Worm (Caenorhabditis elegans) whole organism, young adult: Measurements from ENCODE around the gene ctr-9.

Experiments used
- C06A6.2 ChIP-seq: fragments of 200-800 bp; sonication (Bioruptor generic); conservative IDR thresholded peaks from 2 replicates; pipeline ENCODE4 v1.3.6; 2022; ENCODE audit warnings: missing genetic modification characterization, missing compliant biosample characterization
- D2030.7 ChIP-seq: fragments of 200-800 bp; sonication (Bioruptor generic); IDR thresholded peaks from 2 replicates; pipeline ENCODE4 v1.3.6; 2022; ENCODE audit warnings: missing genetic modification reagents, missing genetic modification characterization, missing compliant biosample characterization
- F37B4.10 ChIP-seq: fragments of 200-800 bp; sonication (Bioruptor generic); IDR thresholded peaks from 2 replicates; pipeline ENCODE4 v1.3.6; 2022; ENCODE audit warnings: missing genetic modification characterization, missing compliant biosample characterization
- F55B11.4 ChIP-seq: sonication (generic microtip); optimal IDR thresholded peaks from 2 replicates; lab custom pipeline; 2016; ENCODE audit warnings: missing compliant biosample characterization, missing genetic modification characterization, borderline replicate concordance; ENCODE audit not compliant: insufficient read depth
- F57C9.4 ChIP-seq: sonication (generic microtip); optimal IDR thresholded peaks from 2 replicates; lab custom pipeline; 2017; ENCODE audit warnings: mild to moderate bottlenecking, missing genetic modification characterization, missing compliant biosample characterization
- T26A5.8 ChIP-seq: sonication (generic microtip); optimal IDR thresholded peaks from 2 replicates; lab custom pipeline; 2016; ENCODE audit warnings: missing genetic modification characterization, missing compliant biosample characterization
- Y79H2A.3 ChIP-seq: fragments of 200-800 bp; sonication (Bioruptor generic); conservative IDR thresholded peaks from 2 replicates; pipeline ENCODE4 v1.3.6; 2022; ENCODE audit warnings: missing genetic modification reagents, missing genetic modification characterization, missing compliant biosample characterization
- attf-3 ChIP-seq: fragments of 200-800 bp; sonication (Bioruptor generic); conservative IDR thresholded peaks from 2 replicates; pipeline ENCODE4 v1.3.6; 2022; ENCODE audit warnings: missing genetic modification reagents, missing genetic modification characterization, missing compliant biosample characterization
- attf-5 ChIP-seq: fragments of 200-800 bp; sonication (Bioruptor generic); optimal IDR thresholded peaks from 2 replicates; lab custom pipeline; 2018; ENCODE audit warnings: mild to moderate bottlenecking, missing genetic modification characterization, missing compliant biosample characterization
- bed-2 ChIP-seq: fragments of 200-800 bp; sonication (Bioruptor generic); IDR thresholded peaks from 2 replicates; pipeline ENCODE4 v1.3.6; 2022; ENCODE audit warnings: missing genetic modification reagents, missing genetic modification characterization, missing compliant biosample characterization
- ccch-3 ChIP-seq: fragments of 200-800 bp; sonication (Bioruptor generic); optimal IDR thresholded peaks from 2 replicates; lab custom pipeline; 2018; ENCODE audit warnings: mild to moderate bottlenecking, missing genetic modification characterization, missing compliant biosample characterization
- cebp-1 ChIP-seq, 2 experiments: fragments of 200-800 bp in 1 of 2; sonication (Bioruptor generic) in 1 of 2; sonication (generic microtip) in 1 of 2; IDR thresholded peaks in 1 of 2; optimal IDR thresholded peaks in 1 of 2; 2 replicates each; pipeline versions ENCODE4 v1.3.6 to Lab custom; 2017 to 2022; ENCODE audit warnings: missing compliant biosample characterization in 2 of 2, missing genetic modification characterization in 2 of 2, mild to moderate bottlenecking in 1 of 2, missing genetic modification reagents in 1 of 2, moderate library complexity in 1 of 2
- ceh-79 ChIP-seq: sonication (generic microtip); optimal IDR thresholded peaks from 2 replicates; lab custom pipeline; 2017; ENCODE audit warnings: mild to moderate bottlenecking, missing genetic modification characterization, missing compliant biosample characterization
- ceh-91 ChIP-seq: fragments of 200-800 bp; sonication (Bioruptor generic); IDR thresholded peaks from 2 replicates; pipeline ENCODE4 v1.3.6; 2022; ENCODE audit warnings: missing genetic modification reagents, missing genetic modification characterization, missing compliant biosample characterization
- dpl-1 ChIP-seq: fragments of 150-350 bp; optimal IDR thresholded peaks from 2 replicates; lab custom pipeline; 2014; ENCODE audit warnings: missing biosample characterization, missing genetic modification reagents, missing genetic modification characterization
- efl-1 ChIP-seq: fragments of 150-350 bp; optimal IDR thresholded peaks from 2 replicates; lab custom pipeline; 2014; ENCODE audit warnings: missing biosample characterization, missing genetic modification reagents, missing genetic modification characterization
- egl-18 ChIP-seq: fragments of 200-800 bp; sonication (Bioruptor generic); IDR thresholded peaks from 2 replicates; pipeline ENCODE4 v1.3.6; 2022; ENCODE audit warnings: missing genetic modification reagents, missing genetic modification characterization, missing compliant biosample characterization
- egrh-3 ChIP-seq: fragments of 200-800 bp; sonication (Bioruptor generic); IDR thresholded peaks from 2 replicates; pipeline ENCODE4 v1.3.6; 2022; ENCODE audit warnings: missing genetic modification reagents, missing genetic modification characterization, missing compliant biosample characterization
- him-1 ChIP-seq: sonication (generic microtip); optimal IDR thresholded peaks from 2 replicates; lab custom pipeline; 2016; ENCODE audit warnings: missing genotype, missing genetic modification reagents, missing genetic modification characterization, missing compliant biosample characterization
- hlh-12 ChIP-seq: sonication (generic microtip); optimal IDR thresholded peaks from 2 replicates; lab custom pipeline; 2016; ENCODE audit warnings: missing genetic modification characterization, missing compliant biosample characterization
- hmg-1.2 ChIP-seq: fragments of 200-800 bp; sonication (Bioruptor generic); IDR thresholded peaks from 2 replicates; pipeline ENCODE4 v1.3.6; 2022; ENCODE audit warnings: missing genetic modification reagents, missing genetic modification characterization, missing compliant biosample characterization
- let-607 ChIP-seq, 2 experiments: fragments of 200-800 bp in 1 of 2; sonication (Bioruptor generic) in 1 of 2; sonication (generic microtip) in 1 of 2; optimal IDR thresholded peaks; 2 replicates each; lab custom pipeline; 2016 to 2018; ENCODE audit warnings: mild to moderate bottlenecking in 2 of 2, missing compliant biosample characterization in 2 of 2, missing genetic modification characterization in 2 of 2, moderate library complexity in 2 of 2, missing genotype in 1 of 2
- lir-1 ChIP-seq: fragments of 200-800 bp; sonication (Bioruptor generic); conservative IDR thresholded peaks from 2 replicates; pipeline ENCODE4 v1.3.6; 2022; ENCODE audit warnings: missing genetic modification reagents, missing genetic modification characterization, missing compliant biosample characterization
- lsl-1 ChIP-seq: fragments of 200-800 bp; sonication (Bioruptor generic); optimal IDR thresholded peaks from 2 replicates; lab custom pipeline; 2018; ENCODE audit warnings: mild to moderate bottlenecking, missing genetic modification characterization, moderate library complexity, missing compliant biosample characterization
- madf-3 ChIP-seq: fragments of 200-800 bp; sonication (Bioruptor generic); IDR thresholded peaks from 2 replicates; pipeline ENCODE4 v1.3.6; 2022; ENCODE audit warnings: missing genetic modification reagents, missing genetic modification characterization, missing compliant biosample characterization
- mcd-1 ChIP-seq: fragments of 200-800 bp; sonication (Bioruptor generic); IDR thresholded peaks from 2 replicates; pipeline ENCODE4 v1.3.6; 2022; ENCODE audit warnings: missing genetic modification reagents, missing genetic modification characterization, missing compliant biosample characterization
- nhr-80 ChIP-seq: sonication (generic microtip); optimal IDR thresholded peaks from 2 replicates; lab custom pipeline; 2016; ENCODE audit warnings: missing genetic modification characterization, missing compliant biosample characterization
- pha-4 ChIP-seq: fragments of 150-350 bp; sonication (generic microtip); optimal IDR thresholded peaks from 2 replicates; lab custom pipeline; 2014; ENCODE audit warnings: missing biosample characterization, missing genetic modification reagents, missing genetic modification characterization
- repo-1 ChIP-seq: sonication (generic microtip); optimal IDR thresholded peaks from 2 replicates; lab custom pipeline; 2017; ENCODE audit warnings: mild to moderate bottlenecking, missing genetic modification characterization, missing compliant biosample characterization
- snpc-1.3 ChIP-seq: sonication (generic microtip); optimal IDR thresholded peaks from 2 replicates; lab custom pipeline; 2017; ENCODE audit warnings: missing genetic modification characterization, mild to moderate bottlenecking, missing compliant biosample characterization, antibody characterized with exemption, moderate library complexity, missing genotype, missing genetic modification reagents; ENCODE audit not compliant: insufficient read depth
- ztf-26 ChIP-seq: sonication (generic microtip); optimal IDR thresholded peaks from 2 replicates; lab custom pipeline; 2017; ENCODE audit warnings: missing genetic modification characterization, missing compliant biosample characterization

ctr-9 gene

DNA sequence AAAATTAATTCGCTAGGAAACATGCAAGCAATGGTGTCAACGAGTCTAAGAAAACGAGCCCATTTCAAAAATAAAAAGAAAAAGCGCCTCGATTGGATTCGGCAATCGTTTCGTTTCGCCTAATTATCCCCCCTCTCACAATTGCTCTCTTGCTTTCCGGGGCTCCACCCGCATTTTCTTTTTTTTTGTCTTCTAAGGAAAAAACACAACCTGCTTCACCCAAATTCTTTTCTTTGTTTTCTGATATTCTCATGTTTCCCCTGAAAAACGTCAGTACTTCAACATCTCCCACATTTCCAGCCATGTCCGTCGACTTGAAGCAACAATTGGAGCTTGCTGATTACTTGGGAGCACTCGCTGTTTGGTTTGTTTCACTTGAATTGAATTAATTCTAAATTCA, 2.8 kb upstream of the ctr-9 start, which contains the start of gene nlp-36:
Gene nlp-36 (plus strand): TSS at position 301 of the 400 bp plus-strand sequence.
- TF ChIP-seq him-1 (tag; lab: Kevin White, UChicago) (peak; percentile 9), repo-1 (tag; lab: Kevin White, UChicago) (no peak)

DNA sequence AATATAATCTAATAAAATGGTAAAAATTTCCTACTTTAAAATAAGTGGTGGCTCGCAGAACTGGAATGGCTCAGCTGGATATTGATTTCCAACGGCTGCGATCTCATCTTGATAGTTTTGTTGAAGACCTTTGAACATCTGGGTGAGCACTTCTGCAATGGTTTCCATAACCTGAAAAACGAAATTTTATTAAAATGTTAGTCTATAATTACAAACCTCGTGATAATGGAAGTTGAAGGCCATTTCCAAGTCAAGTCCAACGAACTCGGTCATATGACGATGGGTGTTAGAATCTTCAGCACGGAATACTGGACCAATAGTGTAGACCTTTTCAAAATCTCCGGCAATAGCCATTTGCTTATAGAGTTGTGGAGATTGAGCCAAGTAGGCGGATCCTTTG, 1.4 kb upstream of the ctr-9 start:
- TF ChIP-seq ceh-79 (tag; lab: Kevin White, UChicago) (no peak), D2030.7 (GFP tag; lab: Robert Waterston, UW) (no peak), lsl-1 (GFP tag; lab: Kevin White, UChicago) (no peak)

DNA sequence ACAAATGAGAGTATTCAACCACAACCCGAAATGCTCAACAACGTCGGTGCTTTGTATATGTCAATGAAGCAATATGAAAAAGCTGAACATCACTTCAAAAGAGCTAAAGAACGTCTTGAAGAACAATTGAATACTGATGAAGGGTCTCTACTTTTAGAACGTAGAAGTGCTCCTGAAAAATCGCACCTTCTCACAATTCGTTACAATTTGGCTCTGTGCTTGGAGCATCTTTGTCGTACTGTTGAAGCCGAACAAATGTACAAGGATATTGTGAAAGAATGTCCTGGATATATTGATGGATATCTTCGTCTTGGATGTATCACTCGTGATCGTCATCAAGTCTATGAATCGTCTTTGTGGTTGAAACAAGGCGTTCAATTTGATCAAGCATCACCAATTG, 3.0 kb downstream of the ctr-9 start:
- no peak for TF ChIP-seq hlh-12 (tag; lab: Kevin White, UChicago)
- TF ChIP-seq ccch-3 (GFP tag; lab: Kevin White, UChicago) = no peak
- TF ChIP-seq egl-18 (GFP tag; lab: Robert Waterston, UW) = no peak
- no peak for TF ChIP-seq attf-3 (GFP tag; lab: Robert Waterston, UW)
- TF ChIP-seq Y79H2A.3 (GFP tag; lab: Robert Waterston, UW) = no peak
- TF ChIP-seq snpc-1.3 = no peak
- no peak for TF ChIP-seq F37B4.10
- TF ChIP-seq dpl-1 (GFP tag; lab: Kevin White, UChicago) = no peak
- TF ChIP-seq F57C9.4 (tag; lab: Kevin White, UChicago) = no peak
- TF ChIP-seq F55B11.4 (tag; lab: Kevin White, UChicago) = no peak
- no peak for TF ChIP-seq pha-4 (tag; lab: Kevin White, UChicago)

DNA sequence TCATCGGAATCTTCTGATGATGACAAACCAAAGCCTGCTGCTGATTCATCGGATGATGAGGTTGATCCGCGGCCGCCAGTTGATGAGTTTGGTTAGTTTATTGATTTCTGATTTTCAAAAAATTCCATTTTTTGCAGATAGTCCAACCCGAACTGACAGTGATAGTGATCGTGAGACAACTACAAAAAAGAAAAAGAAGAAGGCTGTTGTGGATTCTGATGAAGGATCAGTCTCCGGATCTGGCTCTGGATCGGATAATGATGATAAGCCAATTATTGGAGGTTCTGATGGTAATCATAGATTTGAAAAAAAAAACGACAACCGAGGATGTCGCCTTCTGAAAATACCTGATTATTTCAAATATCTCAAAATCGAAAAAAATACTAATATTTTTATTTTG, 4.9 kb downstream of the ctr-9 start:
- no peak for TF ChIP-seq bed-2 (GFP tag; lab: Robert Waterston, UW)
- no peak for TF ChIP-seq ztf-26
- no peak for TF ChIP-seq ceh-91 (GFP tag; lab: Robert Waterston, UW)
- no peak for TF ChIP-seq F55B11.4 (tag; lab: Kevin White, UChicago)
- no peak for TF ChIP-seq hlh-12 (tag; lab: Kevin White, UChicago)

DNA sequence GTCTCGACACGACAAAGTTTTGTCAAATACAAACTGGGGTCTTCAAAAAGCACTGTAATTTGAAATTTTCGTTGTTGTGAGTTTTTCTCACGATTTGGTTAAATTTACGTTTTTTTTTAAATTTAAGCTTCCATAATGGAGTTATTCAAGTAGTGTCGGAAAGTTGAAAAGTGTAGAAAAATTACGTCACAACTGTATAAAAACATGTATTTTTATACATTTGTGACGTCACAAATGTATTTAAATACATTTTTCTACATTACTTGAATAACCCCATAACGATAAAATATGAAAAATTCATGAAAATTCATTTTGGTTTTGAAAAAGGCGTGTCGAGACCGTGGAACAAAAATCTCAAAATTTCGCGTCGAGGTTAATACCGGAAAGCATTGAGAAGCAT, 6.2 kb downstream of the ctr-9 start:
- no peak for TF ChIP-seq T26A5.8 (tag; lab: Kevin White, UChicago)

DNA sequence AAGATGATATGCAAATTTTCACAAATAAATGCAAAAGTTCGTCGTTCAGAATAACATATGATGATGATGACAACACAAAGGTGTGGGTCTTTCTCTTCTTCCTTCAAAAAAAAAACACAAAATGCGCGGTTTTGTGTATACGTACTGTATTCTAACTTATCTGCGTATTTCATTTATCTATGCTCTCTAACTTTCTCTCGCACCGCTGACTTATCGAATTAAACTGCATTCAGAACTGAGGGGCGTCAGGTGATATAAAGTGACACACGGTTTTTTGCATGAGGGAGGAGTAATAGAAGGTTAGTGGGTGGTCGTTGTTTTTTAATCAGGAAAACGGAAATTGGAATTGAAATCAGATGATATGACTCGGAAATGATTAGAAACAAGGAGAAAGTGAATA, 9.1 kb downstream of the ctr-9 start, which contains the start of gene sod-4:
Gene sod-4 (minus strand): TSS at position 109 of the 400 bp plus-strand sequence.
- no peak for TF ChIP-seq efl-1 (GFP tag; lab: Kevin White, UChicago)
- no peak for TF ChIP-seq cebp-1 (GFP tag; IDR thresholded peaks at IDR 0.05; lab: Robert Waterston, UW)
- TF ChIP-seq cebp-1 (tag; optimal IDR thresholded peaks at IDR 0.05; lab: Kevin White, UChicago) = peak; percentile 25
- no peak for TF ChIP-seq C06A6.2 (GFP tag; lab: Robert Waterston, UW)
- TF ChIP-seq egrh-3 (GFP tag; lab: Robert Waterston, UW) = no peak
- TF ChIP-seq let-607 (tag; optimal IDR thresholded peaks at IDR 0.05; lab: Kevin White, UChicago) = no peak
- TF ChIP-seq F55B11.4 (tag; lab: Kevin White, UChicago) = no peak
- peak; percentile 12 for TF ChIP-seq attf-5 (GFP tag; lab: Kevin White, UChicago)
- peak; percentile 45; the same call in 1 of the 2 replicates for TF ChIP-seq hmg-1.2 (GFP tag; lab: Robert Waterston, UW)
- no peak for TF ChIP-seq mcd-1 (GFP tag; lab: Robert Waterston, UW)
- peak; percentile 47 for TF ChIP-seq nhr-80 (tag; lab: Kevin White, UChicago)
- TF ChIP-seq lir-1 (GFP tag; lab: Robert Waterston, UW) = no peak
- TF ChIP-seq madf-3 (GFP tag; lab: Robert Waterston, UW) = no peak
- TF ChIP-seq, all 124 proteins: peak for 4
